Worm (Caenorhabditis elegans) whole organism, L1 larva: ENCODE data around the gene ZC317.7.

Source experiments
- blmp-1 ChIP-seq: fragments of 150-350 bp; optimal IDR thresholded peaks from 2 replicates; lab custom pipeline; 2014; ENCODE audit warnings: missing biosample characterization, missing genetic modification characterization
- ceh-88 ChIP-seq: fragments of 200-800 bp; sonication (Bioruptor generic); IDR thresholded peaks from 2 replicates; pipeline ENCODE4 v1.3.6; 2022; ENCODE audit warnings: missing genetic modification characterization, missing compliant biosample characterization
- ces-1 ChIP-seq: fragments of 150-350 bp; optimal IDR thresholded peaks from 2 replicates; lab custom pipeline; 2014; ENCODE audit warnings: missing biosample characterization, missing genetic modification reagents, missing genetic modification characterization
- fkh-10 ChIP-seq: sonication (generic microtip); optimal IDR thresholded peaks from 2 replicates; lab custom pipeline; 2017; ENCODE audit warnings: missing biosample characterization, missing genetic modification reagents, missing genetic modification characterization
- fkh-4 ChIP-seq: sonication (generic microtip); optimal IDR thresholded peaks from 2 replicates; lab custom pipeline; 2016; ENCODE audit warnings: missing compliant biosample characterization, missing genetic modification characterization, borderline replicate concordance
- mdl-1 ChIP-seq, 2 experiments: fragments of 150-350 bp; optimal IDR thresholded peaks; 2 replicates each; lab custom pipeline; 2014 to 2017; ENCODE audit warnings: missing biosample characterization in 2 of 2, missing genetic modification characterization in 2 of 2, inconsistent platforms in 1 of 2
- nhr-19 ChIP-seq: fragments of 200-800 bp; sonication (Bioruptor generic); conservative IDR thresholded peaks from 2 replicates; pipeline ENCODE4 v1.3.6; 2022; ENCODE audit warnings: missing genetic modification characterization, missing compliant biosample characterization
- nhr-28 ChIP-seq: fragments of 150-350 bp; optimal IDR thresholded peaks from 2 replicates; lab custom pipeline; 2014; ENCODE audit warnings: missing biosample characterization, missing genetic modification characterization
- nhr-77 ChIP-seq: fragments of 150-350 bp; optimal IDR thresholded peaks from 2 replicates; lab custom pipeline; 2014; ENCODE audit warnings: missing biosample characterization, missing genetic modification characterization
- tlp-1 ChIP-seq: fragments of 150-350 bp; optimal IDR thresholded peaks from 2 replicates; lab custom pipeline; 2014; ENCODE audit warnings: missing biosample characterization, missing genetic modification characterization
- unc-130 ChIP-seq: fragments of 150-350 bp; optimal IDR thresholded peaks from 2 replicates; lab custom pipeline; 2017; ENCODE audit warnings: missing biosample characterization, missing genetic modification characterization, inconsistent platforms
- unc-98 ChIP-seq: fragments of 200-800 bp; sonication (Bioruptor generic); IDR thresholded peaks from 2 replicates; pipeline ENCODE4 v1.3.6; 2022; ENCODE audit warnings: missing genetic modification characterization, missing compliant biosample characterization

DNA sequence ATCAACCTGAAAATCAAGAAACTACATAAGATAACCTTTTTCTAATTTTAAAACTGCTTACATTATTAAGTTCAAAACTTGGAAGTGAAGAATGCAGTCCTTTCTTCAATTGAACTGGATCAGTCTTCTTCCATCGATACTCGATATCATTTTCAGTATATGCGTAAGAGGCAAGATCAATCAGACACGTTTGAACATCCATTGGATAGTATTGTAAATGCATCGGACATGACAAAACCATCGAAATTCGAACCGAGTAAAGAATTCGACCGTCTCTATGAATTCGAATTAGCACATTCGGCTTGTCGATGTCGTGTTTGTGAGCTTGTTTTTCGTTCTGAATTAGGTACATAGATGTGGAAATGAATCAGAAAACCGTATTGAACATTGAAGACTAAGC, 20.1 kb downstream of the ZC317.7 start:
- TF ChIP-seq unc-98 (GFP tag; lab: Robert Waterston, UW), result no peak
- TF ChIP-seq fkh-4, result no peak
- TF ChIP-seq unc-130 (tag; lab: Kevin White, UChicago), result no peak
- TF ChIP-seq nhr-77 (tag; lab: Kevin White, UChicago), result no peak
- TF ChIP-seq blmp-1 (tag; lab: Kevin White, UChicago), result no peak
- no peak for TF ChIP-seq nhr-19 (GFP tag; lab: Robert Waterston, UW)
- no peak for TF ChIP-seq ces-1 (GFP tag; lab: Kevin White, UChicago)
- TF ChIP-seq tlp-1 (tag; lab: Kevin White, UChicago), result no peak
- TF ChIP-seq fkh-10, result no peak
- TF ChIP-seq nhr-28 (tag; lab: Kevin White, UChicago), result no peak
- TF ChIP-seq mdl-1 (tag; optimal IDR thresholded peaks at IDR 0.05; lab: Kevin White, UChicago), result no peak
- no peak for TF ChIP-seq ceh-88 (GFP tag; lab: Robert Waterston, UW)
